Worm (Caenorhabditis elegans) whole organism, midembryonic: ENCODE results near the gene R03H10.7.

ENCODE experiments used
- T22C8.4 ChIP-seq: fragments of 200-800 bp; sonication (Bioruptor generic); IDR thresholded peaks from 2 replicates; pipeline ENCODE4 v1.3.6; 2022; ENCODE audit warnings: missing genetic modification characterization, missing compliant biosample characterization
- cog-1 ChIP-seq: sonication (generic microtip); optimal IDR thresholded peaks from 2 replicates; lab custom pipeline; 2016; ENCODE audit warnings: missing genetic modification characterization, missing compliant biosample characterization
- flt-1 ChIP-seq: fragments of 200-800 bp; sonication (Bioruptor generic); IDR thresholded peaks from 2 replicates; pipeline ENCODE4 v1.3.6; 2022; ENCODE audit warnings: missing genetic modification characterization, missing compliant biosample characterization
- klf-2 ChIP-seq: fragments of 200-800 bp; sonication (Bioruptor generic); conservative IDR thresholded peaks from 2 replicates; pipeline ENCODE4 v1.3.6; 2022; ENCODE audit warnings: missing genetic modification reagents, missing genetic modification characterization, missing compliant biosample characterization
- med-1 ChIP-seq: sonication (generic microtip); optimal IDR thresholded peaks from 2 replicates; lab custom pipeline; 2017; ENCODE audit warnings: missing genetic modification characterization, mild to moderate bottlenecking, missing compliant biosample characterization, antibody characterized with exemption, missing genetic modification reagents; ENCODE audit not compliant: insufficient read depth
- ref-1 ChIP-seq: fragments of 200-800 bp; sonication (Bioruptor generic); conservative IDR thresholded peaks from 2 replicates; pipeline ENCODE4 v1.3.6; 2022; ENCODE audit warnings: missing genetic modification reagents, missing genetic modification characterization, missing compliant biosample characterization
- tab-1 ChIP-seq: fragments of 200-800 bp; sonication (Bioruptor generic); IDR thresholded peaks from 2 replicates; pipeline ENCODE4 v1.3.6; 2022; ENCODE audit warnings: missing genetic modification characterization, missing compliant biosample characterization
- ztf-23 ChIP-seq: fragments of 200-800 bp; sonication (Bioruptor generic); IDR thresholded peaks from 2 replicates; pipeline ENCODE4 v1.3.6; 2022; ENCODE audit warnings: missing genetic modification reagents, missing genetic modification characterization, missing compliant biosample characterization
- ztf-29 ChIP-seq: fragments of 200-800 bp; sonication (Bioruptor generic); IDR thresholded peaks from 2 replicates; pipeline ENCODE4 v1.3.6; 2022; ENCODE audit warnings: missing genetic modification reagents, missing genetic modification characterization, missing compliant biosample characterization

DNA sequence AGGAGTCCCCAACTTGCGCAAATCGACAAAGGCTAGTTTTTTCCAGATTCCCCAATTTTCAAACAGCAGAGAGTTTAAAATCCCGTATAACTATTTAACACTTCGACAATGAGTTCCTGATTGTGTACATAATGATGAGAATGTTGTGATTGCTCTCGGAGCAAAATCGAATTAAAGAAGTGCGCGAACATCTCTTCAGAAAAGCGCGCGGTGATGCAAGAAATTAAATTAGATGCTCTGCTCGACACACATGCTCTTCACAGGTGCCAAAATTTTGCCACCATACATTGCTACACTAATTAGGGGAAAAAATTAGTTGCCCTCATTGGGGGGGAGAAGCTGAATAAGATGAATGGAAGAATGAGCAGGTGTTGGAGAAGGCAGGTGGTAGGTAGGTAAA lies 49.3 kb downstream of the R03H10.7 start:
- no peak for TF ChIP-seq flt-1
- no peak for TF ChIP-seq klf-2 (GFP tag; lab: Robert Waterston, UW)
- no peak for TF ChIP-seq ref-1 (GFP tag; lab: Robert Waterston, UW)
- no peak for TF ChIP-seq ztf-29
- no peak for TF ChIP-seq T22C8.4 (GFP tag; lab: Robert Waterston, UW)
- no peak for TF ChIP-seq ztf-23 (GFP tag; lab: Robert Waterston, UW)
- TF ChIP-seq tab-1 (GFP tag; lab: Robert Waterston, UW): no peak
- TF ChIP-seq cog-1 (tag; lab: Kevin White, UChicago): no peak
- no peak for TF ChIP-seq med-1 (GFP tag; lab: Kevin White, UChicago)
